Worm (Caenorhabditis elegans): ENCODE measurements around the gene acdh-13.

DNA sequence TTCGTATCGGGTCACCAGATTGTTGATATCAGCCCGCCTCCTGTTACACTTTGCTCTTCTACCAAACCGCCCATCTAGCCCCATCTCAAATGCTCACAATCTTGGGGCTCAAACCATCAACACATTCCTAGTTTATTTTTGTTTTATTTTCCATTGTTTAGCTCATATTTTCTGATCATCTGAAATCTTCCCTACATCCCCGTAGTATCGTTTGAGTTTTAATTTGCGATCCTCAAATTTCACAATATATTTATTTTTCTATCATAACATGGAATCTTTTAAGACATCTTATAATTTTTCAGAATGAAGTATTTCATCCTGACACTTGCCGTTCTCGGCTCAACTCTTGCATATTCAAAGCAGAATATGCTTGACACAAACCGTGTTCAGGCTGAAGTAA is 21.7 kb downstream of the acdh-13 start, which contains the start of gene spp-10:
- TF ChIP-seq tbx-37 (GFP tag; conservative IDR thresholded peaks at IDR 0.05) (no peak), flt-1 (GFP tag; IDR thresholded peaks at IDR 0.05) (no peak), ama-1 (optimal IDR thresholded peaks at IDR 0.05) (no peak), hmg-4 (GFP tag; optimal IDR thresholded peaks at IDR 0.05) (no peak), ets-7 (tag; optimal IDR thresholded peaks at IDR 0.05) (no peak), hnd-1 (tag; optimal IDR thresholded peaks at IDR 0.05) (no peak), tbx-11 (GFP tag; IDR thresholded peaks at IDR 0.05) (no peak), pes-1 (GFP tag; IDR thresholded peaks at IDR 0.05) (no peak), F13C5.2 (tag; optimal IDR thresholded peaks at IDR 0.05) (no peak), tra-4 (tag; optimal IDR thresholded peaks at IDR 0.05) (no peak), sea-1 (GFP tag; conservative IDR thresholded peaks at IDR 0.05) (no peak), B0310.2 (tag; optimal IDR thresholded peaks at IDR 0.05) (no peak)
